Worm (Caenorhabditis elegans) whole organism, L4 larva: Measurements from ENCODE around the gene try-1.

Experiments
- D1046.2 ChIP-seq: fragments of 200-800 bp; sonication (Bioruptor generic); IDR thresholded peaks from 2 replicates; pipeline ENCODE4 v1.3.6; 2022; ENCODE audit warnings: missing genetic modification characterization, missing compliant biosample characterization
- F37D6.2 ChIP-seq: sonication (generic microtip); optimal IDR thresholded peaks from 2 replicates; lab custom pipeline; 2016; ENCODE audit warnings: mild to moderate bottlenecking, missing genetic modification characterization, missing compliant biosample characterization
- T20F7.1 ChIP-seq: fragments of 200-800 bp; sonication (Bioruptor generic); optimal IDR thresholded peaks from 2 replicates; lab custom pipeline; 2018; ENCODE audit warnings: mild to moderate bottlenecking, missing genetic modification characterization, missing compliant biosample characterization
- T26A8.4 ChIP-seq: fragments of 200-800 bp; sonication (Bioruptor generic); IDR thresholded peaks from 2 replicates; pipeline ENCODE4 v1.3.6; 2022; ENCODE audit warnings: missing genetic modification characterization, missing compliant biosample characterization
- Y105C5A.15 ChIP-seq: fragments of 200-800 bp; sonication (Bioruptor generic); IDR thresholded peaks from 2 replicates; pipeline ENCODE4 v1.3.6; 2022; ENCODE audit warnings: missing genetic modification characterization, missing compliant biosample characterization
- Y5F2A.4 ChIP-seq: fragments of 200-800 bp; sonication (Bioruptor generic); optimal IDR thresholded peaks from 2 replicates; lab custom pipeline; 2018; ENCODE audit warnings: mild to moderate bottlenecking, missing genetic modification characterization, missing compliant biosample characterization
- Y75B8A.6 ChIP-seq: fragments of 200-800 bp; sonication (Bioruptor generic); IDR thresholded peaks from 2 replicates; pipeline ENCODE4 v1.3.6; 2022; ENCODE audit warnings: missing genetic modification reagents, missing genetic modification characterization, missing compliant biosample characterization
- ZK546.5 ChIP-seq, 2 experiments: sonication (generic microtip); optimal IDR thresholded peaks; 2 replicates each; lab custom pipeline; 2017; ENCODE audit warnings: missing biosample characterization in 2 of 2, missing genetic modification characterization in 2 of 2
- aha-1 ChIP-seq: fragments of 150-350 bp; peaks from one replicate; lab custom pipeline; 2014; ENCODE audit warnings: missing biosample characterization, missing genetic modification characterization
- aly-2 ChIP-seq: sonication (generic microtip); optimal IDR thresholded peaks from 2 replicates; lab custom pipeline; 2018; ENCODE audit warnings: missing biosample characterization, missing genetic modification characterization
- ama-1 ChIP-seq: fragments of 150-350 bp; optimal IDR thresholded peaks from 2 replicates; lab custom pipeline; 2014; ENCODE audit warnings: inconsistent platforms, mixed read lengths
- arid-1 ChIP-seq: fragments of 200-800 bp; sonication (Bioruptor generic); conservative IDR thresholded peaks from 2 replicates; pipeline ENCODE4 v1.3.6; 2022; ENCODE audit warnings: missing genetic modification reagents, missing genetic modification characterization, missing compliant biosample characterization
- ceh-20 ChIP-seq: fragments of 200-800 bp; sonication (Bioruptor generic); IDR thresholded peaks from 2 replicates; pipeline ENCODE4 v1.3.6; 2022; ENCODE audit warnings: missing genetic modification reagents, missing genetic modification characterization, missing compliant biosample characterization
- ceh-32 ChIP-seq: sonication (generic microtip); optimal IDR thresholded peaks from 2 replicates; lab custom pipeline; 2016; ENCODE audit warnings: mild to moderate bottlenecking, missing genetic modification characterization, missing compliant biosample characterization; ENCODE audit not compliant: poor library complexity
- ceh-62 ChIP-seq: sonication (generic microtip); optimal IDR thresholded peaks from 2 replicates; lab custom pipeline; 2017; ENCODE audit warnings: missing biosample characterization, missing genetic modification characterization
- cey-2 ChIP-seq: sonication (generic microtip); optimal IDR thresholded peaks from 3 replicates; lab custom pipeline; 2017; ENCODE audit warnings: missing genetic modification characterization, mild to moderate bottlenecking, missing compliant biosample characterization, antibody characterized with exemption, borderline replicate concordance; ENCODE audit not compliant: insufficient read depth
- ctbp-1 ChIP-seq: fragments of 200-800 bp; sonication (Bioruptor generic); IDR thresholded peaks from 2 replicates; pipeline ENCODE4 v1.3.6; 2022; ENCODE audit warnings: missing genetic modification reagents, missing genetic modification characterization, missing compliant biosample characterization
- daf-12 ChIP-seq: fragments of 150-350 bp; optimal IDR thresholded peaks from 2 replicates; lab custom pipeline; 2014; ENCODE audit warnings: missing biosample characterization, missing genetic modification reagents, missing genetic modification characterization
- daf-16 ChIP-seq, 3 experiments: sonication (generic microtip); optimal IDR thresholded peaks; 2 replicates each; lab custom pipeline; 2016 to 2017; ENCODE audit warnings: missing genetic modification characterization in 3 of 3, missing genetic modification reagents in 3 of 3, mild to moderate bottlenecking in 2 of 3, missing compliant biosample characterization in 2 of 3, missing biosample characterization in 1 of 3, moderate library complexity in 1 of 3
- daf-19 ChIP-seq: fragments of 200-800 bp; sonication (Bioruptor generic); conservative IDR thresholded peaks from 2 replicates; pipeline ENCODE4 v1.3.6; 2022; ENCODE audit warnings: missing genetic modification characterization, missing compliant biosample characterization
- dmd-6 ChIP-seq: fragments of 200-800 bp; sonication (Bioruptor generic); IDR thresholded peaks from 2 replicates; pipeline ENCODE4 v1.3.6; 2022; ENCODE audit warnings: missing genetic modification reagents, missing genetic modification characterization, missing compliant biosample characterization
- dve-1 ChIP-seq: sonication (generic microtip); optimal IDR thresholded peaks from 2 replicates; lab custom pipeline; 2017; ENCODE audit warnings: antibody characterized with exemption, mild to moderate bottlenecking, missing genetic modification characterization, missing compliant biosample characterization; ENCODE audit not compliant: insufficient read depth
- egl-27 ChIP-seq: sonication (generic microtip); optimal IDR thresholded peaks from 3 replicates; lab custom pipeline; 2017; ENCODE audit warnings: missing biosample characterization, missing genetic modification reagents, missing genetic modification characterization
- fos-1 ChIP-seq: fragments of 150-350 bp; optimal IDR thresholded peaks from 2 replicates; lab custom pipeline; 2014; ENCODE audit warnings: missing biosample characterization, missing genetic modification characterization
- gei-8 ChIP-seq: fragments of 200-800 bp; sonication (Bioruptor generic); optimal IDR thresholded peaks from 2 replicates; lab custom pipeline; 2018; ENCODE audit warnings: mild to moderate bottlenecking, missing genetic modification characterization, missing compliant biosample characterization
- hmg-1.1 ChIP-seq: fragments of 200-800 bp; sonication (Bioruptor generic); IDR thresholded peaks from 2 replicates; pipeline ENCODE4 v1.3.6; 2022; ENCODE audit warnings: missing genetic modification reagents, missing genetic modification characterization, missing compliant biosample characterization
- jun-1 ChIP-seq: fragments of 150-350 bp; optimal IDR thresholded peaks from 2 replicates; lab custom pipeline; 2014; ENCODE audit warnings: missing biosample characterization, missing genetic modification reagents, missing genetic modification characterization
- lim-7 ChIP-seq: fragments of 200-800 bp; sonication (Bioruptor generic); IDR thresholded peaks from 2 replicates; pipeline ENCODE4 v1.3.6; 2022; ENCODE audit warnings: missing genetic modification characterization, missing compliant biosample characterization
- lin-1 ChIP-seq: fragments of 200-800 bp; sonication (Bioruptor generic); IDR thresholded peaks from 2 replicates; pipeline ENCODE4 v1.3.6; 2022; ENCODE audit warnings: missing genetic modification reagents, missing genetic modification characterization, missing compliant biosample characterization
- lin-13 ChIP-seq: fragments of 150-350 bp; optimal IDR thresholded peaks from 2 replicates; lab custom pipeline; 2014; ENCODE audit warnings: missing biosample characterization, missing genetic modification reagents, missing genetic modification characterization
- lin-15B ChIP-seq: fragments of 150-350 bp; sonication (generic microtip); optimal IDR thresholded peaks from 3 replicates; lab custom pipeline; 2014; ENCODE audit warnings: missing biosample characterization, missing genetic modification characterization
- lin-39 ChIP-seq: fragments of 150-350 bp; optimal IDR thresholded peaks from 2 replicates; lab custom pipeline; 2014; ENCODE audit warnings: missing biosample characterization, missing genetic modification reagents, missing genetic modification characterization
- lsy-2 ChIP-seq, 2 experiments: fragments of 150-350 bp in 1 of 2; sonication (generic microtip) in 1 of 2; optimal IDR thresholded peaks; 2 replicates each; lab custom pipeline; 2014 to 2017; ENCODE audit warnings: missing biosample characterization in 2 of 2, missing genetic modification characterization in 2 of 2
- madf-9 ChIP-seq: fragments of 200-800 bp; sonication (Bioruptor generic); conservative IDR thresholded peaks from 2 replicates; pipeline ENCODE4 v1.3.6; 2022; ENCODE audit warnings: missing genetic modification reagents, missing genetic modification characterization, missing compliant biosample characterization
- mdl-1 ChIP-seq, 2 experiments: fragments of 150-350 bp in 1 of 2; sonication (generic microtip) in 1 of 2; optimal IDR thresholded peaks; 2 replicates each; lab custom pipeline; 2014 to 2017; ENCODE audit warnings: missing biosample characterization in 2 of 2, missing genetic modification characterization in 2 of 2
- mdt-29 ChIP-seq: fragments of 200-800 bp; sonication (Bioruptor generic); IDR thresholded peaks from 2 replicates; pipeline ENCODE4 v1.3.6; 2022; ENCODE audit warnings: missing genetic modification reagents, missing genetic modification characterization, missing compliant biosample characterization
- mxl-3 ChIP-seq: fragments of 200-800 bp; sonication (Bioruptor generic); optimal IDR thresholded peaks from 2 replicates; lab custom pipeline; 2018; ENCODE audit warnings: mild to moderate bottlenecking, missing genetic modification characterization, missing compliant biosample characterization
- nhr-11 ChIP-seq: fragments of 150-350 bp; optimal IDR thresholded peaks from 2 replicates; lab custom pipeline; 2014; ENCODE audit warnings: missing biosample characterization, missing genetic modification characterization
- nhr-111 ChIP-seq: fragments of 200-800 bp; sonication (Bioruptor generic); optimal IDR thresholded peaks from 2 replicates; lab custom pipeline; 2018; ENCODE audit warnings: mild to moderate bottlenecking, missing genetic modification characterization, missing compliant biosample characterization
- nhr-28 ChIP-seq: fragments of 150-350 bp; optimal IDR thresholded peaks from 2 replicates; lab custom pipeline; 2014; ENCODE audit warnings: missing biosample characterization, missing genetic modification characterization
- nhr-76 ChIP-seq: fragments of 150-350 bp; optimal IDR thresholded peaks from 2 replicates; lab custom pipeline; 2014; ENCODE audit warnings: missing biosample characterization, missing genetic modification characterization
- saeg-2 ChIP-seq: fragments of 200-800 bp; sonication (Bioruptor generic); IDR thresholded peaks from 2 replicates; pipeline ENCODE4 v1.3.6; 2022; ENCODE audit warnings: missing genetic modification reagents, missing genetic modification characterization, missing compliant biosample characterization
- sdz-12 ChIP-seq: fragments of 200-800 bp; sonication (Bioruptor generic); optimal IDR thresholded peaks from 2 replicates; lab custom pipeline; 2018; ENCODE audit warnings: mild to moderate bottlenecking, missing genetic modification characterization, missing compliant biosample characterization
- skn-1 ChIP-seq: fragments of 150-350 bp; optimal IDR thresholded peaks from 2 replicates; lab custom pipeline; 2014; ENCODE audit warnings: missing biosample characterization, missing genetic modification characterization
- snpc-1.2 ChIP-seq: fragments of 200-800 bp; sonication (Bioruptor generic); IDR thresholded peaks from 2 replicates; pipeline ENCODE4 v1.3.6; 2022; ENCODE audit warnings: missing genetic modification reagents, missing genetic modification characterization, missing compliant biosample characterization
- snpc-4 ChIP-seq: fragments of 150-350 bp; optimal IDR thresholded peaks from 2 replicates; lab custom pipeline; 2014; ENCODE audit warnings: missing biosample characterization, missing genetic modification characterization
- unc-130 ChIP-seq: sonication (generic microtip); optimal IDR thresholded peaks from 2 replicates; lab custom pipeline; 2016; ENCODE audit warnings: missing genetic modification reagents, missing genetic modification characterization, missing compliant biosample characterization
- unc-39 ChIP-seq: sonication (generic microtip); optimal IDR thresholded peaks from 2 replicates; lab custom pipeline; 2017; ENCODE audit warnings: missing biosample characterization, missing genetic modification characterization
- zfp-2 ChIP-seq: sonication (generic microtip); optimal IDR thresholded peaks from 2 replicates; lab custom pipeline; 2016; ENCODE audit warnings: mild to moderate bottlenecking, missing genetic modification characterization, missing compliant biosample characterization
- zfp-3 ChIP-seq: fragments of 200-800 bp; sonication (Bioruptor generic); conservative IDR thresholded peaks from 2 replicates; pipeline ENCODE4 v1.3.6; 2022; ENCODE audit warnings: missing genetic modification reagents, missing genetic modification characterization, missing compliant biosample characterization
- ztf-11 ChIP-seq: fragments of 150-350 bp; optimal IDR thresholded peaks from 2 replicates; lab custom pipeline; 2014; ENCODE audit warnings: missing biosample characterization, missing genetic modification characterization

try-1 gene

ce11 chrII:4942397-4942796 is 6.9 kb downstream of the try-1 start (continued):
- TF ChIP-seq lin-1 (GFP tag; lab: Robert Waterston, UW) (peak; percentile 22; the same call in 1 of the 2 replicates), T20F7.1 (GFP tag; lab: Kevin White, UChicago) (peak; percentile 39), lin-15B (tag; lab: Kevin White, UChicago) (no peak), cey-2 (tag; lab: Kevin White, UChicago) (no peak), snpc-4 (no peak), daf-19 (peak; percentile 71), F37D6.2 (tag; lab: Kevin White, UChicago) (no peak), ztf-11 (no peak), aly-2 (tag; lab: Kevin White, UChicago) (peak; percentile 53), lin-39 (tag; lab: Kevin White, UChicago) (no peak), saeg-2 (GFP tag; lab: Robert Waterston, UW) (0 out of 2 replicates have a peak, but pooled peaks have one; percentile 77), mdt-29 (GFP tag; lab: Robert Waterston, UW) (peak; percentile 58; the same call in 1 of the 2 replicates), zfp-3 (GFP tag; lab: Robert Waterston, UW) (peak; percentile 82), daf-16 (GFP tag; optimal IDR thresholded peaks at IDR 0.05; lab: Kevin White, UChicago) (peak; percentile 4 to 31), daf-16 (tag; optimal IDR thresholded peaks at IDR 0.05; lab: Kevin White, UChicago) (peak; percentile 37), T26A8.4 (peak; percentile 71), unc-39 (no peak), dve-1 (tag; lab: Kevin White, UChicago) (peak; percentile 23), skn-1 (no peak), nhr-11 (tag; lab: Kevin White, UChicago) (peak; percentile 6), Y75B8A.6 (GFP tag; lab: Robert Waterston, UW) (peak; percentile 74; the same call in 1 of the 2 replicates), ceh-32 (tag; lab: Kevin White, UChicago) (no peak), Y5F2A.4 (GFP tag; lab: Kevin White, UChicago) (peak; percentile 58), ctbp-1 (peak; percentile 79), lin-13 (peak; percentile 55), ama-1 (peak; percentile 90), snpc-1.2 (GFP tag; lab: Robert Waterston, UW) (no peak), fos-1 (tag; lab: Kevin White, UChicago) (no peak), ZK546.5 (tag; optimal IDR thresholded peaks at IDR 0.05; lab: Kevin White, UChicago) (no peak), arid-1 (GFP tag; lab: Robert Waterston, UW) (peak; percentile 84), daf-12 (tag; lab: Kevin White, UChicago) (no peak), Y105C5A.15 (GFP tag; lab: Robert Waterston, UW) (0 out of 2 replicates have a peak, but pooled peaks have one; percentile 10), egl-27 (tag; lab: Kevin White, UChicago) (no peak), mxl-3 (peak; percentile 7), aha-1 (peak; percentile 51), jun-1 (tag; lab: Kevin White, UChicago) (peak; percentile 6), ceh-62 (no peak), lsy-2 (tag; optimal IDR thresholded peaks at IDR 0.05; lab: Kevin White, UChicago) (peak in 1 of 2 experiments; percentile 16), hmg-1.1 (peak; percentile 65), D1046.2 (GFP tag; lab: Robert Waterston, UW) (peak; percentile 71; the same call in 1 of the 2 replicates), sdz-12 (GFP tag; lab: Kevin White, UChicago) (no peak), dmd-6 (GFP tag; lab: Robert Waterston, UW) (peak; percentile 47), lim-7 (peak; percentile 74), nhr-111 (GFP tag; lab: Kevin White, UChicago) (peak; percentile 38), nhr-28 (tag; lab: Kevin White, UChicago) (no peak), ceh-20 (no peak), zfp-2 (no peak), nhr-76 (tag; lab: Kevin White, UChicago) (no peak), madf-9 (GFP tag; lab: Robert Waterston, UW) (peak; percentile 63; the same call in 1 of the 2 replicates), unc-130 (GFP tag; lab: Kevin White, UChicago) (peak; percentile 66), mdl-1 (tag; optimal IDR thresholded peaks at IDR 0.05; lab: Kevin White, UChicago) (no peak), gei-8 (peak; percentile 56)
